Fruit fly (Drosophila melanogaster): ENCODE data around the gene CG8010.

Gene CG8010

dm6 chrX:19261528-19262102 lies 7.1 kb downstream of the CG8010 start, which contains the start of gene Vav (continued):
- TF ChIP-seq CG31388 (GFP tag; optimal IDR thresholded peaks at IDR 0.05) (no peak), CG8359 (GFP tag; optimal IDR thresholded peaks at IDR 0.05; ENCODE audit: borderline replicate concordance) (no peak), CG11456 (GFP tag; IDR thresholded peaks at IDR 0.05) (no peak), CG15269 (tag; optimal IDR thresholded peaks at IDR 0.05) (no peak), D19A (tag; optimal IDR thresholded peaks at IDR 0.05) (no peak)

dm6 chrX:19261071-19261470 lies 7.6 kb downstream of the CG8010 start, which contains the start of gene rictor:
Gene rictor (minus strand): TSS chrX:19261240.
- TF ChIP-seq CG14014 (GFP tag; IDR thresholded peaks at IDR 0.05), result no peak
- no peak for TF ChIP-seq CG11456 (GFP tag; IDR thresholded peaks at IDR 0.05)
- no peak for TF ChIP-seq phol (tag; optimal IDR thresholded peaks at IDR 0.05)
- TF ChIP-seq Ets65A (GFP tag), result no peak
- no peak for TF ChIP-seq disco-r (GFP tag; optimal IDR thresholded peaks at IDR 0.05)
- TF ChIP-seq Dip2 (GFP tag; IDR thresholded peaks at IDR 0.05), result no peak
- TF ChIP-seq CG1529 (GFP tag; optimal IDR thresholded peaks at IDR 0.05), result no peak
- TF ChIP-seq Nf-YB (GFP tag; optimal IDR thresholded peaks at IDR 0.05), result no peak
- TF ChIP-seq nerfin-2 (GFP tag; IDR thresholded peaks at IDR 0.05; ENCODE audit: partially characterized antibody), result no peak
- no peak for TF ChIP-seq lov (optimal IDR thresholded peaks at IDR 0.05)
- TF ChIP-seq lov (GFP tag; IDR thresholded peaks at IDR 0.05), result no peak
- TF ChIP-seq CTCF (GFP tag; optimal IDR thresholded peaks at IDR 0.05), result peak; percentile 81
- TF ChIP-seq CG12942 (GFP tag; optimal IDR thresholded peaks at IDR 0.05), result no peak
- TF ChIP-seq Drgx (GFP tag; IDR thresholded peaks at IDR 0.05), result no peak
- no peak for TF ChIP-seq Ada2b (GFP tag; IDR thresholded peaks at IDR 0.05)
- TF ChIP-seq gfzf (GFP tag; optimal IDR thresholded peaks at IDR 0.05), result peak; percentile 72
- no peak for TF ChIP-seq CG32772 (GFP tag; IDR thresholded peaks at IDR 0.05)
- TF ChIP-seq rib (GFP tag; IDR thresholded peaks at IDR 0.05), result no peak
- TF ChIP-seq corto (GFP tag; optimal IDR thresholded peaks at IDR 0.05), result no peak
- TF ChIP-seq pzg (GFP tag; optimal IDR thresholded peaks at IDR 0.05), result peak; percentile 40
- TF ChIP-seq chinmo (GFP tag; IDR thresholded peaks at IDR 0.05; ENCODE audit: partially characterized antibody), result 0 out of 4 replicates have a peak, but pooled peaks have one; percentile 15
- TF ChIP-seq sqz (GFP tag; optimal IDR thresholded peaks at IDR 0.05), result peak; percentile 66
- no peak for TF ChIP-seq HLH4C (GFP tag; IDR thresholded peaks at IDR 0.05; ENCODE audit: partially characterized antibody)
- TF ChIP-seq zfh1 (GFP tag; IDR thresholded peaks at IDR 0.05), result no peak
- no peak for TF ChIP-seq CG1647 (GFP tag; optimal IDR thresholded peaks at IDR 0.05)
- peak; percentile 19; the same call in 1 of the 2 replicates for TF ChIP-seq MBD-R2 (GFP tag; IDR thresholded peaks at IDR 0.05)
- TF ChIP-seq Asciz (GFP tag; optimal IDR thresholded peaks at IDR 0.05), result no peak
- no peak for TF ChIP-seq CG18619 (GFP tag; optimal IDR thresholded peaks at IDR 0.05)
- TF ChIP-seq ro (GFP tag; IDR thresholded peaks at IDR 0.05), result no peak
- TF ChIP-seq CG14710 (tag; optimal IDR thresholded peaks at IDR 0.05), result no peak
- TF ChIP-seq CG8290 (GFP tag; optimal IDR thresholded peaks at IDR 0.05), result no peak
- TF ChIP-seq CG8290 (tag; optimal IDR thresholded peaks at IDR 0.05), result no peak
- TF ChIP-seq luna (GFP tag; optimal IDR thresholded peaks at IDR 0.05), result no peak
- TF ChIP-seq CG4854 (GFP tag; optimal IDR thresholded peaks at IDR 0.05), result no peak
- TF ChIP-seq bsh (GFP tag; optimal IDR thresholded peaks at IDR 0.05), result no peak
- no peak for TF ChIP-seq jumu (GFP tag; optimal IDR thresholded peaks at IDR 0.05)
- TF ChIP-seq knrl (GFP tag; IDR thresholded peaks at IDR 0.05; ENCODE audit: partially characterized antibody), result 0 out of 3 replicates have a peak, but pooled peaks have one; percentile 13
- TF ChIP-seq MESR4 (GFP tag; optimal IDR thresholded peaks at IDR 0.05), result peak; percentile 59
- no peak for TF ChIP-seq CG1024 (GFP tag; IDR thresholded peaks at IDR 0.05)
- no peak for TF ChIP-seq Xrp1 (GFP tag; IDR thresholded peaks at IDR 0.05)
- TF ChIP-seq CG7963 (GFP tag; IDR thresholded peaks at IDR 0.05; ENCODE audit: partially characterized antibody), result no peak
- TF ChIP-seq amos (GFP tag; IDR thresholded peaks at IDR 0.05; ENCODE audit: partially characterized antibody), result peak; percentile 43
- TF ChIP-seq CG7745 (tag; optimal IDR thresholded peaks at IDR 0.05), result no peak
- TF ChIP-seq CG3995 (GFP tag; optimal IDR thresholded peaks at IDR 0.05), result no peak
- TF ChIP-seq Med (GFP tag), result peak; percentile 74
- TF ChIP-seq CG10959 (GFP tag; IDR thresholded peaks at IDR 0.05), result no peak
